Worm (Caenorhabditis elegans) whole organism, L1 larva: ENCODE results near the gene pycr-1.
A peak's percentile ranks its signal among the peaks of the same experiment; 100 is the strongest.

Experiments
- F16B12.6 ChIP-seq: fragments of 150-350 bp; optimal IDR thresholded peaks from 2 replicates; lab custom pipeline; 2014; ENCODE audit warnings: missing biosample characterization, missing genetic modification characterization
- aha-1 ChIP-seq: fragments of 150-350 bp; optimal IDR thresholded peaks from 2 replicates; lab custom pipeline; 2014; ENCODE audit warnings: missing biosample characterization, missing genetic modification characterization
- ama-1 ChIP-seq: fragments of 150-350 bp; optimal IDR thresholded peaks from 2 replicates; lab custom pipeline; 2014
- blmp-1 ChIP-seq: fragments of 150-350 bp; optimal IDR thresholded peaks from 2 replicates; lab custom pipeline; 2014; ENCODE audit warnings: missing biosample characterization, missing genetic modification characterization
- ceh-88 ChIP-seq: fragments of 200-800 bp; sonication (Bioruptor generic); IDR thresholded peaks from 2 replicates; pipeline ENCODE4 v1.3.6; 2022; ENCODE audit warnings: missing genetic modification characterization, missing compliant biosample characterization
- ces-1 ChIP-seq: fragments of 150-350 bp; optimal IDR thresholded peaks from 2 replicates; lab custom pipeline; 2014; ENCODE audit warnings: missing biosample characterization, missing genetic modification reagents, missing genetic modification characterization
- dpl-1 ChIP-seq, 3 experiments: fragments of 150-350 bp in 2 of 3; sonication (generic microtip) in 1 of 3; optimal IDR thresholded peaks; 2 replicates each; lab custom pipeline; 2014 to 2017; ENCODE audit warnings: missing biosample characterization in 3 of 3, missing genetic modification characterization in 3 of 3, missing genetic modification reagents in 3 of 3
- dsc-1 ChIP-seq: sonication (generic microtip); optimal IDR thresholded peaks from 2 replicates; lab custom pipeline; 2016; ENCODE audit warnings: mild to moderate bottlenecking, missing genetic modification characterization, missing compliant biosample characterization
- fkh-10 ChIP-seq: sonication (generic microtip); optimal IDR thresholded peaks from 2 replicates; lab custom pipeline; 2017; ENCODE audit warnings: missing biosample characterization, missing genetic modification reagents, missing genetic modification characterization
- fkh-4 ChIP-seq: sonication (generic microtip); optimal IDR thresholded peaks from 2 replicates; lab custom pipeline; 2016; ENCODE audit warnings: missing compliant biosample characterization, missing genetic modification characterization, borderline replicate concordance
- fkh-8 ChIP-seq: sonication (generic microtip); optimal IDR thresholded peaks from 2 replicates; lab custom pipeline; 2016; ENCODE audit warnings: mild to moderate bottlenecking, missing genetic modification characterization, missing compliant biosample characterization
- grh-1 ChIP-seq: fragments of 200-800 bp; sonication (Bioruptor generic); IDR thresholded peaks from 2 replicates; pipeline ENCODE4 v1.3.6; 2022; ENCODE audit warnings: missing genetic modification reagents, missing genetic modification characterization, missing compliant biosample characterization
- hlh-17 ChIP-seq: fragments of 200-800 bp; sonication (Bioruptor generic); optimal IDR thresholded peaks from 2 replicates; lab custom pipeline; 2018; ENCODE audit warnings: missing genetic modification characterization, mild to moderate bottlenecking, missing compliant biosample characterization, moderate library complexity, borderline replicate concordance
- hpl-2 ChIP-seq: fragments of 150-350 bp; optimal IDR thresholded peaks from 2 replicates; lab custom pipeline; 2014; ENCODE audit warnings: missing biosample characterization, missing genetic modification reagents, missing genetic modification characterization
- irx-1 ChIP-seq: sonication (generic microtip); optimal IDR thresholded peaks from 2 replicates; lab custom pipeline; 2016; ENCODE audit warnings: missing genetic modification characterization, missing compliant biosample characterization
- jun-1 ChIP-seq: fragments of 150-350 bp; optimal IDR thresholded peaks from 2 replicates; lab custom pipeline; 2014; ENCODE audit warnings: missing biosample characterization, missing genetic modification reagents, missing genetic modification characterization
- lin-13 ChIP-seq: fragments of 150-350 bp; optimal IDR thresholded peaks from 2 replicates; lab custom pipeline; 2014; ENCODE audit warnings: missing biosample characterization, missing genetic modification reagents, missing genetic modification characterization
- lin-14 ChIP-seq: fragments of 200-800 bp; sonication (Bioruptor generic); optimal IDR thresholded peaks from 2 replicates; lab custom pipeline; 2018; ENCODE audit warnings: mild to moderate bottlenecking, missing genetic modification characterization, moderate library complexity, missing compliant biosample characterization
- lin-15B ChIP-seq: fragments of 150-350 bp; sonication (generic microtip); optimal IDR thresholded peaks from 3 replicates; lab custom pipeline; 2014; ENCODE audit warnings: missing biosample characterization, missing genetic modification characterization
- lin-39 ChIP-seq: fragments of 150-350 bp; optimal IDR thresholded peaks from 2 replicates; lab custom pipeline; 2014; ENCODE audit warnings: missing biosample characterization, missing genetic modification reagents, missing genetic modification characterization
- lsy-2 ChIP-seq, 2 experiments: fragments of 150-350 bp; optimal IDR thresholded peaks; 2 replicates each; lab custom pipeline; 2014; ENCODE audit warnings: missing biosample characterization in 2 of 2, missing genetic modification characterization in 2 of 2
- mab-9 ChIP-seq: fragments of 200-800 bp; sonication (Bioruptor generic); IDR thresholded peaks from 2 replicates; pipeline ENCODE4 v1.3.6; 2022; ENCODE audit warnings: missing genetic modification reagents, missing genetic modification characterization, missing compliant biosample characterization
- mdl-1 ChIP-seq, 2 experiments: fragments of 150-350 bp; optimal IDR thresholded peaks; 2 replicates each; lab custom pipeline; 2014 to 2017; ENCODE audit warnings: missing biosample characterization in 2 of 2, missing genetic modification characterization in 2 of 2, inconsistent platforms in 1 of 2
- mep-1 ChIP-seq: fragments of 150-350 bp; optimal IDR thresholded peaks from 2 replicates; lab custom pipeline; 2014; ENCODE audit warnings: missing biosample characterization, missing genetic modification characterization
- nhr-11 ChIP-seq: fragments of 150-350 bp; optimal IDR thresholded peaks from 2 replicates; lab custom pipeline; 2014; ENCODE audit warnings: missing biosample characterization, missing genetic modification characterization
- nhr-12 ChIP-seq: sonication (generic microtip); optimal IDR thresholded peaks from 2 replicates; lab custom pipeline; 2017; ENCODE audit warnings: missing biosample characterization, missing genetic modification characterization
- nhr-19 ChIP-seq: fragments of 200-800 bp; sonication (Bioruptor generic); conservative IDR thresholded peaks from 2 replicates; pipeline ENCODE4 v1.3.6; 2022; ENCODE audit warnings: missing genetic modification characterization, missing compliant biosample characterization
- nhr-237 ChIP-seq: fragments of 150-350 bp; optimal IDR thresholded peaks from 2 replicates; lab custom pipeline; 2014; ENCODE audit warnings: missing biosample characterization, missing genetic modification characterization
- nhr-47 ChIP-seq: sonication (generic microtip); optimal IDR thresholded peaks from 2 replicates; lab custom pipeline; 2016; ENCODE audit warnings: mild to moderate bottlenecking, missing genetic modification characterization, moderate library complexity, missing compliant biosample characterization
- nhr-71 ChIP-seq: sonication (generic microtip); optimal IDR thresholded peaks from 2 replicates; lab custom pipeline; 2016; ENCODE audit warnings: mild to moderate bottlenecking, missing genetic modification characterization, moderate library complexity, missing compliant biosample characterization
- nhr-77 ChIP-seq: fragments of 150-350 bp; optimal IDR thresholded peaks from 2 replicates; lab custom pipeline; 2014; ENCODE audit warnings: missing biosample characterization, missing genetic modification characterization
- nhr-85 ChIP-seq: sonication (generic microtip); peaks from one replicate; lab custom pipeline; 2016; ENCODE audit warnings: missing genetic modification characterization, inconsistent platforms, missing compliant biosample characterization
- nhr-90 ChIP-seq: sonication (generic microtip); optimal IDR thresholded peaks from 2 replicates; lab custom pipeline; 2016; ENCODE audit warnings: mild to moderate bottlenecking, missing genetic modification characterization, missing compliant biosample characterization; ENCODE audit not compliant: poor library complexity
- pag-3 ChIP-seq: sonication (generic microtip); optimal IDR thresholded peaks from 2 replicates; lab custom pipeline; 2017; ENCODE audit warnings: missing genetic modification characterization, mild to moderate bottlenecking, missing compliant biosample characterization, antibody characterized with exemption, borderline replicate concordance; ENCODE audit not compliant: insufficient read depth
- pqm-1 ChIP-seq: sonication (generic microtip); optimal IDR thresholded peaks from 3 replicates; lab custom pipeline; 2017; ENCODE audit warnings: missing biosample characterization, missing genetic modification characterization
- rnt-1 ChIP-seq: sonication (generic microtip); optimal IDR thresholded peaks from 2 replicates; lab custom pipeline; 2016; ENCODE audit warnings: mild to moderate bottlenecking, missing genetic modification characterization, moderate library complexity, missing compliant biosample characterization
- skn-1 ChIP-seq: fragments of 150-350 bp; optimal IDR thresholded peaks from 2 replicates; lab custom pipeline; 2014; ENCODE audit warnings: missing biosample characterization, missing genetic modification characterization
- sptf-1 ChIP-seq: fragments of 150-350 bp; optimal IDR thresholded peaks from 2 replicates; lab custom pipeline; 2014; ENCODE audit warnings: missing biosample characterization, missing genetic modification characterization
- sup-37 ChIP-seq: fragments of 200-800 bp; sonication (Bioruptor generic); optimal IDR thresholded peaks from 2 replicates; lab custom pipeline; 2018; ENCODE audit warnings: mild to moderate bottlenecking, missing genetic modification characterization, missing compliant biosample characterization
- swsn-7 ChIP-seq: sonication (generic microtip); optimal IDR thresholded peaks from 2 replicates; lab custom pipeline; 2016; ENCODE audit warnings: missing genetic modification characterization, missing compliant biosample characterization
- tbx-2 ChIP-seq: sonication (generic microtip); optimal IDR thresholded peaks from 2 replicates; lab custom pipeline; 2016; ENCODE audit warnings: missing genetic modification characterization, missing compliant biosample characterization
- unc-130 ChIP-seq: fragments of 150-350 bp; optimal IDR thresholded peaks from 2 replicates; lab custom pipeline; 2017; ENCODE audit warnings: missing biosample characterization, missing genetic modification characterization, inconsistent platforms
- unc-62 ChIP-seq: fragments of 150-350 bp; optimal IDR thresholded peaks from 2 replicates; lab custom pipeline; 2014; ENCODE audit warnings: missing biosample characterization, missing genetic modification reagents, missing genetic modification characterization
- unc-86 ChIP-seq: sonication (generic microtip); optimal IDR thresholded peaks from 2 replicates; lab custom pipeline; 2016; ENCODE audit warnings: missing genetic modification characterization, missing compliant biosample characterization
- unc-98 ChIP-seq: fragments of 200-800 bp; sonication (Bioruptor generic); IDR thresholded peaks from 2 replicates; pipeline ENCODE4 v1.3.6; 2022; ENCODE audit warnings: missing genetic modification characterization, missing compliant biosample characterization
- vab-15 ChIP-seq: sonication (generic microtip); optimal IDR thresholded peaks from 2 replicates; lab custom pipeline; 2017; ENCODE audit warnings: missing genotype, mild to moderate bottlenecking, missing genetic modification characterization, missing compliant biosample characterization
- xbp-1 ChIP-seq: sonication (generic microtip); optimal IDR thresholded peaks from 2 replicates; lab custom pipeline; 2016; ENCODE audit warnings: missing genetic modification characterization, missing compliant biosample characterization
- zag-1 ChIP-seq: fragments of 150-350 bp; optimal IDR thresholded peaks from 2 replicates; lab custom pipeline; 2014; ENCODE audit warnings: missing biosample characterization, missing genetic modification characterization
- zip-4 ChIP-seq: fragments of 200-800 bp; sonication (Bioruptor generic); optimal IDR thresholded peaks from 2 replicates; lab custom pipeline; 2018; ENCODE audit warnings: mild to moderate bottlenecking, missing genetic modification characterization, moderate library complexity, missing compliant biosample characterization
- ztf-11 ChIP-seq, 2 experiments: sonication (generic microtip); optimal IDR thresholded peaks; 2 replicates each; lab custom pipeline; 2016 to 2017; ENCODE audit warnings: missing genetic modification characterization in 2 of 2, missing biosample characterization in 1 of 2, missing compliant biosample characterization in 1 of 2

Gene pycr-1

DNA sequence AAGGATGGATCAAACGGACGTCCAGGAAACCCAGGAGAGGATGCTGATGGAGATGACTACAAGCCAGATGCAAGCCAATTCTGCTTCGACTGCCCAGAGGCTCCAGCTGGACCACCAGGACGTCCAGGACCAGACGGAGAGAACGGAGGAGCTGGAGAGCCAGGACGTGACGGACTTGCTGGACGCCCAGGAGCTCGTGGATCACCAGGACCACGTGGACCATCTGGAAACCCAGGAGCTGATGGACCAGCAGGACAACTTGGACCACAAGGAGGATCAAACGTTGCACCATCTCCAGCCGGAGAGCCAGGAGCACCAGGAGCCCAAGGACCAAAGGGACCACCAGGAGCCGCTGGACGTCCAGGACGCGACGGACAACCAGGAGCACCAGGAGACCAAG lies 41.2 kb upstream of the pycr-1 start:
- no peak for TF ChIP-seq nhr-77 (tag; lab: Kevin White, UChicago)
- TF ChIP-seq blmp-1 = no peak
- no peak for TF ChIP-seq unc-62
- no peak for TF ChIP-seq grh-1 (GFP tag; lab: Robert Waterston, UW)
- no peak for TF ChIP-seq hpl-2 (GFP tag; lab: Kevin White, UChicago)
- no peak for TF ChIP-seq lsy-2 (tag; optimal IDR thresholded peaks at IDR 0.05; lab: Kevin White, UChicago)
- TF ChIP-seq rnt-1 (tag; lab: Kevin White, UChicago) = no peak
- no peak for TF ChIP-seq swsn-7 (tag; lab: Kevin White, UChicago)
- TF ChIP-seq zag-1 (tag; lab: Kevin White, UChicago) = no peak
- no peak for TF ChIP-seq ces-1 (GFP tag; lab: Kevin White, UChicago)
- TF ChIP-seq lin-13 (GFP tag; lab: Kevin White, UChicago) = no peak

- TF ChIP-seq ama-1 (lab: Kevin White, UChicago) (no peak), sptf-1 (tag; lab: Kevin White, UChicago) (no peak), fkh-8 (tag; lab: Kevin White, UChicago) (peak; percentile 82), fkh-4 (no peak), nhr-11 (no peak), lin-15B (tag; lab: Kevin White, UChicago) (no peak), fkh-10 (GFP tag; lab: Kevin White, UChicago) (peak; percentile 85), pqm-1 (tag; lab: Kevin White, UChicago) (no peak), pag-3 (no peak), skn-1 (tag; lab: Kevin White, UChicago) (no peak), nhr-71 (tag; lab: Kevin White, UChicago) (peak; percentile 86), nhr-237 (tag; lab: Kevin White, UChicago) (no peak), sup-37 (GFP tag; lab: Kevin White, UChicago) (peak; percentile 13), unc-98 (GFP tag; lab: Robert Waterston, UW) (no peak), grh-1 (GFP tag; lab: Robert Waterston, UW) (peak; percentile 37; the same call in 1 of the 2 replicates), lin-13 (GFP tag; lab: Kevin White, UChicago) (peak; percentile 19), tbx-2 (tag; lab: Kevin White, UChicago) (peak; percentile 79), xbp-1 (tag; lab: Kevin White, UChicago) (peak; percentile 70), mdl-1 (tag; optimal IDR thresholded peaks at IDR 0.05; lab: Kevin White, UChicago) (peak in 1 of 2 experiments; percentile 59), dpl-1 (GFP tag; optimal IDR thresholded peaks at IDR 0.05; lab: Kevin White, UChicago) (peak in 2 of 3 experiments; percentile 4 to 13), aha-1 (tag; lab: Kevin White, UChicago) (no peak), unc-130 (tag; lab: Kevin White, UChicago) (peak; percentile 60), nhr-85 (peak; percentile 78), jun-1 (peak; percentile 75), lsy-2 (tag; optimal IDR thresholded peaks at IDR 0.05; lab: Kevin White, UChicago) (peak; percentile 66 to 74), nhr-47 (tag; lab: Kevin White, UChicago) (peak; percentile 88), zag-1 (tag; lab: Kevin White, UChicago) (no peak), ztf-11 (tag; optimal IDR thresholded peaks at IDR 0.05; lab: Kevin White, UChicago) (peak in 1 of 2 experiments; percentile 79), vab-15 (peak; percentile 71), zip-4 (peak; percentile 35), ceh-88 (GFP tag; lab: Robert Waterston, UW) (peak; percentile 50; the same call in 1 of the 2 replicates), nhr-19 (GFP tag; lab: Robert Waterston, UW) (peak; percentile 86), mab-9 (GFP tag; lab: Robert Waterston, UW) (peak; percentile 52), F16B12.6 (tag; lab: Kevin White, UChicago) (no peak), nhr-90 (peak; percentile 83), ces-1 (GFP tag; lab: Kevin White, UChicago) (peak; percentile 19), hlh-17 (no peak), unc-62 (no peak), irx-1 (tag; lab: Kevin White, UChicago) (peak; percentile 74), hpl-2 (GFP tag; lab: Kevin White, UChicago) (no peak), mep-1 (tag; lab: Kevin White, UChicago) (peak; percentile 65), unc-86 (tag; lab: Kevin White, UChicago) (peak; percentile 79), nhr-12 (tag; lab: Kevin White, UChicago) (no peak), lin-39 (tag; lab: Kevin White, UChicago) (no peak), lin-14 (GFP tag; lab: Kevin White, UChicago) (peak; percentile 87), dsc-1 (tag; lab: Kevin White, UChicago) (peak; percentile 95)
These were observed 40.6 kb upstream of the pycr-1 start for ce11 chrX:12106004-12106403.
